Worm (Caenorhabditis elegans) whole organism, L3 larva: ENCODE results near the gene arrd-15.

Experiments used
- ama-1 ChIP-seq: fragments of 150-350 bp; optimal IDR thresholded peaks from 2 replicates; lab custom pipeline; 2018
- ceh-16 ChIP-seq: sonication (generic microtip); optimal IDR thresholded peaks from 2 replicates; lab custom pipeline; 2017; ENCODE audit warnings: missing biosample characterization, missing genetic modification characterization
- ceh-82 ChIP-seq: fragments of 150-350 bp; optimal IDR thresholded peaks from 2 replicates; lab custom pipeline; 2014; ENCODE audit warnings: missing biosample characterization, missing genetic modification characterization
- fkh-10 ChIP-seq: sonication (generic microtip); optimal IDR thresholded peaks from 2 replicates; lab custom pipeline; 2017; ENCODE audit warnings: missing biosample characterization, missing genetic modification reagents, missing genetic modification characterization
- fos-1 ChIP-seq: fragments of 150-350 bp; optimal IDR thresholded peaks from 2 replicates; lab custom pipeline; 2014; ENCODE audit warnings: missing biosample characterization, missing genetic modification characterization
- jun-1 ChIP-seq: fragments of 150-350 bp; optimal IDR thresholded peaks from 2 replicates; lab custom pipeline; 2014; ENCODE audit warnings: missing biosample characterization, missing genetic modification reagents, missing genetic modification characterization
- lin-15B ChIP-seq: fragments of 150-350 bp; optimal IDR thresholded peaks from 2 replicates; lab custom pipeline; 2014; ENCODE audit warnings: missing biosample characterization, missing genetic modification characterization
- nfya-1 ChIP-seq: sonication (generic microtip); optimal IDR thresholded peaks from 2 replicates; lab custom pipeline; 2017; ENCODE audit warnings: missing genetic modification characterization, mild to moderate bottlenecking, missing compliant biosample characterization, antibody characterized with exemption, moderate library complexity; ENCODE audit not compliant: insufficient read depth
- nhr-11 ChIP-seq: fragments of 150-350 bp; optimal IDR thresholded peaks from 2 replicates; lab custom pipeline; 2014; ENCODE audit warnings: missing biosample characterization, missing genetic modification characterization
- nhr-23 ChIP-seq: fragments of 150-350 bp; optimal IDR thresholded peaks from 2 replicates; lab custom pipeline; 2014; ENCODE audit warnings: missing biosample characterization, missing genetic modification reagents, missing genetic modification characterization
- nhr-237 ChIP-seq: fragments of 150-350 bp; optimal IDR thresholded peaks from 2 replicates; lab custom pipeline; 2014; ENCODE audit warnings: missing biosample characterization, missing genetic modification characterization
- nhr-25 ChIP-seq: sonication (generic microtip); optimal IDR thresholded peaks from 2 replicates; lab custom pipeline; 2017; ENCODE audit warnings: missing biosample characterization, missing genetic modification characterization
- nhr-67 ChIP-seq: fragments of 150-350 bp; optimal IDR thresholded peaks from 2 replicates; lab custom pipeline; 2014; ENCODE audit warnings: missing biosample characterization, missing genetic modification characterization
- tbx-2 ChIP-seq: sonication (generic microtip); optimal IDR thresholded peaks from 2 replicates; lab custom pipeline; 2016; ENCODE audit warnings: mild to moderate bottlenecking, missing genetic modification characterization, missing compliant biosample characterization

- TF ChIP-seq nhr-23 (no peak), nhr-237 (no peak), ama-1 (lab: Kevin White, UChicago) (no peak), nhr-25 (no peak), ceh-16 (tag; lab: Kevin White, UChicago) (no peak), nfya-1 (tag; lab: Kevin White, UChicago) (no peak), jun-1 (tag; lab: Kevin White, UChicago) (no peak), nhr-11 (no peak), fos-1 (tag; lab: Kevin White, UChicago) (no peak), nhr-67 (tag; lab: Kevin White, UChicago) (no peak), ceh-82 (tag; lab: Kevin White, UChicago) (no peak), tbx-2 (tag; lab: Kevin White, UChicago) (no peak), lin-15B (tag; lab: Kevin White, UChicago) (no peak), fkh-10 (GFP tag; lab: Kevin White, UChicago) (no peak)
These were observed 30.8 kb downstream of the arrd-15 start, which contains the start of gene ZK643.6 for ce11 chrIII:8960664-8961063.
